Worm (Caenorhabditis elegans) whole organism, young adult: ENCODE measurements around the gene gcc-2.

Source experiments
- C06A6.2 ChIP-seq: fragments of 200-800 bp; sonication (Bioruptor generic); conservative IDR thresholded peaks from 2 replicates; pipeline ENCODE4 v1.3.6; 2022; ENCODE audit warnings: missing genetic modification characterization, missing compliant biosample characterization
- F10E7.11 ChIP-seq: sonication (generic microtip); optimal IDR thresholded peaks from 2 replicates; lab custom pipeline; 2017; ENCODE audit warnings: mild to moderate bottlenecking, missing genetic modification characterization, moderate library complexity, missing compliant biosample characterization
- F33H1.4 ChIP-seq: fragments of 200-800 bp; sonication (Bioruptor generic); IDR thresholded peaks from 2 replicates; pipeline ENCODE4 v1.3.6; 2022; ENCODE audit warnings: missing genetic modification reagents, missing genetic modification characterization, missing compliant biosample characterization
- F52B5.7 ChIP-seq: sonication (generic microtip); optimal IDR thresholded peaks from 2 replicates; lab custom pipeline; 2016; ENCODE audit warnings: mild to moderate bottlenecking, missing genetic modification characterization, missing compliant biosample characterization
- F57C9.4 ChIP-seq: sonication (generic microtip); optimal IDR thresholded peaks from 2 replicates; lab custom pipeline; 2017; ENCODE audit warnings: mild to moderate bottlenecking, missing genetic modification characterization, missing compliant biosample characterization
- K12H6.12 ChIP-seq: fragments of 200-800 bp; sonication (Bioruptor generic); optimal IDR thresholded peaks from 2 replicates; lab custom pipeline; 2018; ENCODE audit warnings: mild to moderate bottlenecking, missing genetic modification characterization, missing compliant biosample characterization
- Y53G8AR.9 ChIP-seq: fragments of 200-800 bp; sonication (Bioruptor generic); conservative IDR thresholded peaks from 2 replicates; pipeline ENCODE4 v1.3.6; 2022; ENCODE audit warnings: missing genetic modification reagents, missing genetic modification characterization, missing compliant biosample characterization
- Y79H2A.3 ChIP-seq: fragments of 200-800 bp; sonication (Bioruptor generic); conservative IDR thresholded peaks from 2 replicates; pipeline ENCODE4 v1.3.6; 2022; ENCODE audit warnings: missing genetic modification reagents, missing genetic modification characterization, missing compliant biosample characterization
- aptf-2 ChIP-seq: fragments of 200-800 bp; sonication (Bioruptor generic); conservative IDR thresholded peaks from 2 replicates; pipeline ENCODE4 v1.3.6; 2022; ENCODE audit warnings: missing genetic modification reagents, missing genetic modification characterization, missing compliant biosample characterization
- aptf-3 ChIP-seq: fragments of 200-800 bp; sonication (Bioruptor generic); IDR thresholded peaks from 2 replicates; pipeline ENCODE4 v1.3.6; 2022; ENCODE audit warnings: missing genetic modification characterization, missing compliant biosample characterization
- atf-7 ChIP-seq: sonication (generic microtip); optimal IDR thresholded peaks from 2 replicates; lab custom pipeline; 2017; ENCODE audit warnings: mild to moderate bottlenecking, missing genetic modification characterization, missing compliant biosample characterization
- attf-3 ChIP-seq: fragments of 200-800 bp; sonication (Bioruptor generic); conservative IDR thresholded peaks from 2 replicates; pipeline ENCODE4 v1.3.6; 2022; ENCODE audit warnings: missing genetic modification reagents, missing genetic modification characterization, missing compliant biosample characterization
- bed-2 ChIP-seq: fragments of 200-800 bp; sonication (Bioruptor generic); IDR thresholded peaks from 2 replicates; pipeline ENCODE4 v1.3.6; 2022; ENCODE audit warnings: missing genetic modification reagents, missing genetic modification characterization, missing compliant biosample characterization
- cebp-1 ChIP-seq, 2 experiments: fragments of 200-800 bp in 1 of 2; sonication (Bioruptor generic) in 1 of 2; sonication (generic microtip) in 1 of 2; IDR thresholded peaks in 1 of 2; optimal IDR thresholded peaks in 1 of 2; 2 replicates each; pipeline versions ENCODE4 v1.3.6 to Lab custom; 2017 to 2022; ENCODE audit warnings: missing compliant biosample characterization in 2 of 2, missing genetic modification characterization in 2 of 2, mild to moderate bottlenecking in 1 of 2, missing genetic modification reagents in 1 of 2, moderate library complexity in 1 of 2
- ceh-100 ChIP-seq: fragments of 200-800 bp; sonication (Bioruptor generic); IDR thresholded peaks from 2 replicates; pipeline ENCODE4 v1.3.6; 2022; ENCODE audit warnings: missing genetic modification reagents, missing genetic modification characterization, missing compliant biosample characterization
- ceh-27 ChIP-seq: fragments of 200-800 bp; sonication (Bioruptor generic); optimal IDR thresholded peaks from 2 replicates; lab custom pipeline; 2018; ENCODE audit warnings: mild to moderate bottlenecking, missing genetic modification characterization, moderate library complexity, missing compliant biosample characterization
- ceh-58 ChIP-seq: fragments of 200-800 bp; sonication (Bioruptor generic); IDR thresholded peaks from 2 replicates; pipeline ENCODE4 v1.3.6; 2022; ENCODE audit warnings: missing genetic modification characterization, missing compliant biosample characterization
- ceh-79 ChIP-seq: sonication (generic microtip); optimal IDR thresholded peaks from 2 replicates; lab custom pipeline; 2017; ENCODE audit warnings: mild to moderate bottlenecking, missing genetic modification characterization, missing compliant biosample characterization
- ceh-91 ChIP-seq: fragments of 200-800 bp; sonication (Bioruptor generic); IDR thresholded peaks from 2 replicates; pipeline ENCODE4 v1.3.6; 2022; ENCODE audit warnings: missing genetic modification reagents, missing genetic modification characterization, missing compliant biosample characterization
- die-1 ChIP-seq: sonication (generic microtip); optimal IDR thresholded peaks from 2 replicates; lab custom pipeline; 2016; ENCODE audit warnings: missing genotype, mild to moderate bottlenecking, missing genetic modification characterization, missing compliant biosample characterization
- dpff-1 ChIP-seq: sonication (generic microtip); optimal IDR thresholded peaks from 2 replicates; lab custom pipeline; 2017; ENCODE audit warnings: mild to moderate bottlenecking, missing genetic modification characterization, missing compliant biosample characterization
- egl-44 ChIP-seq: fragments of 200-800 bp; sonication (Bioruptor generic); IDR thresholded peaks from 2 replicates; pipeline ENCODE4 v1.3.6; 2022; ENCODE audit warnings: missing genetic modification reagents, missing genetic modification characterization, missing compliant biosample characterization
- ekl-4 ChIP-seq: fragments of 200-800 bp; sonication (Bioruptor generic); IDR thresholded peaks from 2 replicates; pipeline ENCODE4 v1.3.6; 2022; ENCODE audit warnings: missing genetic modification reagents, missing genetic modification characterization, missing compliant biosample characterization
- ets-4 ChIP-seq: fragments of 200-800 bp; sonication (Bioruptor generic); optimal IDR thresholded peaks from 2 replicates; lab custom pipeline; 2018; ENCODE audit warnings: mild to moderate bottlenecking, missing genetic modification characterization, missing compliant biosample characterization
- gei-17 ChIP-seq: fragments of 200-800 bp; sonication (Bioruptor generic); optimal IDR thresholded peaks from 2 replicates; lab custom pipeline; 2018; ENCODE audit warnings: mild to moderate bottlenecking, missing genetic modification characterization, missing compliant biosample characterization
- hmg-20 ChIP-seq: fragments of 200-800 bp; sonication (Bioruptor generic); IDR thresholded peaks from 2 replicates; pipeline ENCODE4 v1.3.6; 2022; ENCODE audit warnings: missing genetic modification reagents, missing genetic modification characterization, missing compliant biosample characterization
- hrde-1 ChIP-seq: sonication (generic microtip); optimal IDR thresholded peaks from 2 replicates; lab custom pipeline; 2016; ENCODE audit warnings: missing genetic modification characterization, mild to moderate bottlenecking, missing compliant biosample characterization, moderate library complexity, missing genotype, missing genetic modification reagents, borderline replicate concordance
- lsl-1 ChIP-seq: fragments of 200-800 bp; sonication (Bioruptor generic); optimal IDR thresholded peaks from 2 replicates; lab custom pipeline; 2018; ENCODE audit warnings: mild to moderate bottlenecking, missing genetic modification characterization, moderate library complexity, missing compliant biosample characterization
- madf-6 ChIP-seq: fragments of 200-800 bp; sonication (Bioruptor generic); IDR thresholded peaks from 2 replicates; pipeline ENCODE4 v1.3.6; 2022; ENCODE audit warnings: missing genetic modification reagents, missing genetic modification characterization, missing compliant biosample characterization
- mcd-1 ChIP-seq: fragments of 200-800 bp; sonication (Bioruptor generic); IDR thresholded peaks from 2 replicates; pipeline ENCODE4 v1.3.6; 2022; ENCODE audit warnings: missing genetic modification reagents, missing genetic modification characterization, missing compliant biosample characterization
- mel-28 ChIP-seq: sonication (generic microtip); optimal IDR thresholded peaks from 2 replicates; lab custom pipeline; 2016; ENCODE audit warnings: borderline replicate concordance, mild to moderate bottlenecking, missing genetic modification characterization, missing compliant biosample characterization
- mxl-1 ChIP-seq: sonication (generic microtip); optimal IDR thresholded peaks from 2 replicates; lab custom pipeline; 2016; ENCODE audit warnings: missing genetic modification characterization, missing compliant biosample characterization
- nfya-1 ChIP-seq: sonication (generic microtip); optimal IDR thresholded peaks from 2 replicates; lab custom pipeline; 2017; ENCODE audit warnings: antibody characterized with exemption, missing compliant biosample characterization, missing genetic modification characterization, borderline replicate concordance; ENCODE audit not compliant: insufficient read depth
- nfya-2 ChIP-seq: fragments of 200-800 bp; sonication (Bioruptor generic); IDR thresholded peaks from 2 replicates; pipeline ENCODE4 v1.3.6; 2022; ENCODE audit warnings: missing genetic modification reagents, missing genetic modification characterization, missing compliant biosample characterization
- nhr-179 ChIP-seq: sonication (generic microtip); optimal IDR thresholded peaks from 2 replicates; lab custom pipeline; 2016; ENCODE audit warnings: mild to moderate bottlenecking, missing genetic modification characterization, missing compliant biosample characterization
- nhr-27 ChIP-seq: fragments of 200-800 bp; sonication (Bioruptor generic); optimal IDR thresholded peaks from 2 replicates; lab custom pipeline; 2018; ENCODE audit warnings: mild to moderate bottlenecking, missing genetic modification characterization, moderate library complexity, missing compliant biosample characterization
- pha-4 ChIP-seq: fragments of 150-350 bp; sonication (generic microtip); optimal IDR thresholded peaks from 2 replicates; lab custom pipeline; 2014; ENCODE audit warnings: missing biosample characterization, missing genetic modification reagents, missing genetic modification characterization
- rcor-1 ChIP-seq: fragments of 200-800 bp; sonication (Bioruptor generic); IDR thresholded peaks from 2 replicates; pipeline ENCODE4 v1.3.6; 2022; ENCODE audit warnings: missing genetic modification reagents, missing genetic modification characterization, missing compliant biosample characterization
- repo-1 ChIP-seq: sonication (generic microtip); optimal IDR thresholded peaks from 2 replicates; lab custom pipeline; 2017; ENCODE audit warnings: mild to moderate bottlenecking, missing genetic modification characterization, missing compliant biosample characterization
- sdz-38 ChIP-seq: sonication (generic microtip); optimal IDR thresholded peaks from 2 replicates; lab custom pipeline; 2016; ENCODE audit warnings: missing genotype, missing genetic modification characterization, missing compliant biosample characterization
- sea-2 ChIP-seq: fragments of 200-800 bp; sonication (Bioruptor generic); IDR thresholded peaks from 2 replicates; pipeline ENCODE4 v1.3.6; 2022; ENCODE audit warnings: missing genetic modification characterization, missing compliant biosample characterization
- snpc-3.4 ChIP-seq: sonication (generic microtip); optimal IDR thresholded peaks from 2 replicates; lab custom pipeline; 2017; ENCODE audit warnings: missing genetic modification characterization, mild to moderate bottlenecking, missing compliant biosample characterization, antibody characterized with exemption, moderate library complexity, missing genotype, missing genetic modification reagents
- tbp1 ChIP-seq: fragments of 200-800 bp; sonication (Bioruptor generic); optimal IDR thresholded peaks from 2 replicates; lab custom pipeline; 2018; ENCODE audit warnings: mild to moderate bottlenecking, missing genetic modification characterization, missing compliant biosample characterization
- tlf-1 ChIP-seq: fragments of 200-800 bp; sonication (Bioruptor generic); optimal IDR thresholded peaks from 2 replicates; lab custom pipeline; 2018; ENCODE audit warnings: mild to moderate bottlenecking, missing genetic modification characterization, missing compliant biosample characterization
- zfh-2 ChIP-seq: fragments of 200-800 bp; sonication (Bioruptor generic); conservative IDR thresholded peaks from 2 replicates; pipeline ENCODE4 v1.3.6; 2022; ENCODE audit warnings: missing genetic modification reagents, missing genetic modification characterization, missing compliant biosample characterization
- ztf-25 ChIP-seq: fragments of 200-800 bp; sonication (Bioruptor generic); IDR thresholded peaks from 2 replicates; pipeline ENCODE4 v1.3.6; 2022; ENCODE audit warnings: missing genetic modification reagents, missing genetic modification characterization, missing compliant biosample characterization
- ztf-26 ChIP-seq: sonication (generic microtip); optimal IDR thresholded peaks from 2 replicates; lab custom pipeline; 2017; ENCODE audit warnings: missing genetic modification characterization, missing compliant biosample characterization
- ztf-3 ChIP-seq: fragments of 200-800 bp; sonication (Bioruptor generic); optimal IDR thresholded peaks from 2 replicates; lab custom pipeline; 2018; ENCODE audit warnings: mild to moderate bottlenecking, missing genetic modification characterization, missing compliant biosample characterization
- ztf-6 ChIP-seq: fragments of 200-800 bp; sonication (Bioruptor generic); IDR thresholded peaks from 2 replicates; pipeline ENCODE4 v1.3.6; 2022; ENCODE audit warnings: missing genetic modification reagents, missing genetic modification characterization, missing compliant biosample characterization

gcc-2 gene

DNA sequence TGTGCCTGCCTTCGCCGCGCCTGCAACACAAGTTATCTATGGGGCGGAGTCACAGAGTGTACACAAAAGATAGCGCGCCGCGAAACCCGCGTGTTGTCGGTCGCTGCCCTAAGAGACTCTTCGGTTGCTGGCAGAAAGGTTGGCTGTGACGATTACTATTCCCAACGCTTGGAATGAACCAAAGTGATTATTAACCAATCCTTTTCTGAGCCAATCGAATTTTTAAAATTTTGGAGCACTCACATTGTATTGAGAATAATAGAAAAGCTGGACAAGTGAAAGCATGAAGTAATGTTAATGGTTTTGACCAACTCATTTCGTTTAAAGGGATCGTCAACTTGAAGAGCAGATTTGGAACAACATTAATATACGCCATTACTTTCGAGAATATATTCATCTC, 44.7 kb downstream of the gcc-2 start (continued):
- TF ChIP-seq bed-2 (GFP tag; lab: Robert Waterston, UW) (no peak), aptf-2 (GFP tag; lab: Robert Waterston, UW) (no peak), rcor-1 (GFP tag; lab: Robert Waterston, UW) (no peak; the same call in 1 of the 2 replicates), ceh-100 (GFP tag; lab: Robert Waterston, UW) (no peak), F52B5.7 (tag; lab: Kevin White, UChicago) (no peak), nhr-179 (tag; lab: Kevin White, UChicago) (no peak), gei-17 (no peak), pha-4 (tag; lab: Kevin White, UChicago) (no peak), repo-1 (tag; lab: Kevin White, UChicago) (peak; percentile 76), hmg-20 (GFP tag; lab: Robert Waterston, UW) (no peak), ceh-91 (GFP tag; lab: Robert Waterston, UW) (no peak), C06A6.2 (GFP tag; lab: Robert Waterston, UW) (no peak), ztf-3 (GFP tag; lab: Kevin White, UChicago) (no peak), ztf-25 (GFP tag; lab: Robert Waterston, UW) (no peak), Y53G8AR.9 (GFP tag; lab: Robert Waterston, UW) (no peak), nfya-2 (GFP tag; lab: Robert Waterston, UW) (no peak), tlf-1 (GFP tag; lab: Kevin White, UChicago) (peak; percentile 38), ceh-79 (tag; lab: Kevin White, UChicago) (peak; percentile 27), ets-4 (GFP tag; lab: Kevin White, UChicago) (no peak), F33H1.4 (GFP tag; lab: Robert Waterston, UW) (peak; percentile 64), hrde-1 (tag; lab: Kevin White, UChicago) (peak; percentile 23), sdz-38 (tag; lab: Kevin White, UChicago) (no peak), atf-7 (tag; lab: Kevin White, UChicago) (peak; percentile 19), nhr-27 (tag; lab: Kevin White, UChicago) (peak; percentile 18), F10E7.11 (tag; lab: Kevin White, UChicago) (peak; percentile 17), ceh-58 (GFP tag; lab: Robert Waterston, UW) (no peak), mxl-1 (tag; lab: Kevin White, UChicago) (no peak), attf-3 (no peak), tbp1 (GFP tag; lab: Kevin White, UChicago) (peak; percentile 81), aptf-3 (GFP tag; lab: Robert Waterston, UW) (no peak), madf-6 (peak; percentile 92), cebp-1 (GFP tag; IDR thresholded peaks at IDR 0.05; lab: Robert Waterston, UW) (no peak), cebp-1 (tag; optimal IDR thresholded peaks at IDR 0.05; lab: Kevin White, UChicago) (no peak), ekl-4 (GFP tag; lab: Robert Waterston, UW) (no peak; the same call in none of the 2 replicates), sea-2 (GFP tag; lab: Robert Waterston, UW) (no peak), F57C9.4 (peak; percentile 34), lsl-1 (peak; percentile 77), die-1 (tag; lab: Kevin White, UChicago) (no peak), ztf-26 (tag; lab: Kevin White, UChicago) (peak; percentile 46), nfya-1 (no peak), snpc-3.4 (tag; lab: Kevin White, UChicago) (peak; percentile 97), dpff-1 (no peak), Y79H2A.3 (GFP tag; lab: Robert Waterston, UW) (0 out of 2 replicates have a peak, but pooled peaks have one; percentile 26), ceh-27 (GFP tag; lab: Kevin White, UChicago) (no peak), zfh-2 (no peak), K12H6.12 (tag; lab: Kevin White, UChicago) (no peak), egl-44 (GFP tag; lab: Robert Waterston, UW) (no peak), ztf-6 (GFP tag; lab: Robert Waterston, UW) (no peak), mcd-1 (GFP tag; lab: Robert Waterston, UW) (peak; percentile 76), mel-28 (no peak)
